Worm (Caenorhabditis elegans) whole organism, mixed stage, embryonic: ENCODE results near the gene mttu-1.

Experiments used
- M03D4.4 ChIP-seq: sonication (generic microtip); optimal IDR thresholded peaks from 2 replicates; lab custom pipeline; 2017; ENCODE audit warnings: mild to moderate bottlenecking, missing genetic modification characterization, missing compliant biosample characterization
- ceh-43 ChIP-seq: fragments of 200-800 bp; sonication (Bioruptor generic); optimal IDR thresholded peaks from 2 replicates; lab custom pipeline; 2018; ENCODE audit warnings: mild to moderate bottlenecking, missing genetic modification characterization, moderate library complexity, missing compliant biosample characterization
- ces-1 ChIP-seq: fragments of 150-350 bp; optimal IDR thresholded peaks from 2 replicates; lab custom pipeline; 2014; ENCODE audit warnings: missing biosample characterization, missing genetic modification reagents, missing genetic modification characterization
- elt-3 ChIP-seq: fragments of 150-350 bp; optimal IDR thresholded peaks from 2 replicates; lab custom pipeline; 2014; ENCODE audit warnings: missing biosample characterization, missing genetic modification characterization
- lin-32 ChIP-seq: fragments of 200-800 bp; sonication (Bioruptor generic); optimal IDR thresholded peaks from 2 replicates; lab custom pipeline; 2018; ENCODE audit warnings: mild to moderate bottlenecking, missing genetic modification characterization, missing compliant biosample characterization
- lsy-2 ChIP-seq: fragments of 150-350 bp; optimal IDR thresholded peaks from 2 replicates; lab custom pipeline; 2014; ENCODE audit warnings: missing biosample characterization, missing genetic modification characterization
- mab-5 ChIP-seq: fragments of 150-350 bp; optimal IDR thresholded peaks from 2 replicates; lab custom pipeline; 2014; ENCODE audit warnings: missing biosample characterization, missing genetic modification characterization
- nhr-12 ChIP-seq: fragments of 150-350 bp; optimal IDR thresholded peaks from 2 replicates; lab custom pipeline; 2014; ENCODE audit warnings: missing biosample characterization, missing genetic modification characterization
- nhr-237 ChIP-seq: fragments of 150-350 bp; optimal IDR thresholded peaks from 2 replicates; lab custom pipeline; 2014; ENCODE audit warnings: missing biosample characterization, missing genetic modification characterization
- nhr-28 ChIP-seq: fragments of 150-350 bp; optimal IDR thresholded peaks from 2 replicates; lab custom pipeline; 2014; ENCODE audit warnings: missing biosample characterization, missing genetic modification characterization
- nhr-76 ChIP-seq: sonication (generic microtip); optimal IDR thresholded peaks from 2 replicates; lab custom pipeline; 2017; ENCODE audit warnings: missing biosample characterization, missing genetic modification characterization
- snpc-4 ChIP-seq: fragments of 150-350 bp; optimal IDR thresholded peaks from 2 replicates; lab custom pipeline; 2014; ENCODE audit warnings: missing biosample characterization, missing genetic modification characterization
- unc-120 ChIP-seq: sonication (generic microtip); optimal IDR thresholded peaks from 2 replicates; lab custom pipeline; 2017; ENCODE audit warnings: missing genetic modification characterization, missing compliant biosample characterization; ENCODE audit not compliant: poor library complexity, severe bottlenecking
- unc-62 ChIP-seq: fragments of 150-350 bp; optimal IDR thresholded peaks from 2 replicates; lab custom pipeline; 2014; ENCODE audit warnings: missing biosample characterization, missing genetic modification reagents, missing genetic modification characterization

DNA sequence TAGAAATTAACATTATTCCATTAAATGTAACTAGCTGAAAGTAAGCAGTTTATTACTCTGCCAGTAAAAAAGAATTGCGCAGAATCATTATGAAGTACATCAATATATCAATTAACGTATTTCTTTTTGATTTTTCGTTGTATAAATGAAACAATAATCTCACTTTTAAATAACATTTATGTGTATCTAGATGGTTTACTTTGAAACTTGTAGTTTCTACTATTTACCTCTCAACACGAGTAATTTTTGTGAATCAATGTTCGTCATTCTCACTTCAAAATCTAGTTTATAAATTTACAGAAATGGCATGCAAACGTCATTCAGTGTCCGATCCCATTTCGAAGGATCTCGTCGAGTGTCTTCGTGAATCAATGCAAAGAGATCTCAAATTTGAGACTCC, 20.4 kb upstream of the mttu-1 start, which contains the start of gene gspd-1:
- no peak for TF ChIP-seq lin-32 (GFP tag; lab: Kevin White, UChicago)
- TF ChIP-seq lsy-2 = no peak
- no peak for TF ChIP-seq nhr-28 (tag; lab: Kevin White, UChicago)
- TF ChIP-seq nhr-12 (tag; lab: Kevin White, UChicago) = no peak
- TF ChIP-seq ceh-43 (GFP tag; lab: Kevin White, UChicago) = no peak
- TF ChIP-seq nhr-237 (tag; lab: Kevin White, UChicago) = no peak
- no peak for TF ChIP-seq nhr-76 (tag; lab: Kevin White, UChicago)
- no peak for TF ChIP-seq unc-62 (GFP tag; lab: Kevin White, UChicago)
- no peak for TF ChIP-seq unc-120 (tag; lab: Kevin White, UChicago)
- no peak for TF ChIP-seq M03D4.4 (tag; lab: Kevin White, UChicago)
- no peak for TF ChIP-seq snpc-4 (tag; lab: Kevin White, UChicago)
- no peak for TF ChIP-seq ces-1 (GFP tag; lab: Kevin White, UChicago)
- no peak for TF ChIP-seq elt-3 (tag; lab: Kevin White, UChicago)
- TF ChIP-seq mab-5 (tag; lab: Kevin White, UChicago) = no peak
